Fruit fly (Drosophila melanogaster) Kc167 (cell line): Measurements from ENCODE around the gene Keap1.

Experiments
- Myc ChIP-seq: fragments of >200 bp; optimal IDR thresholded peaks from 2 replicates; lab custom pipeline; 2017; ENCODE audit warnings: missing external identifiers
- Sin3A ChIP-seq: fragments of >200 bp; optimal IDR thresholded peaks from 2 replicates; lab custom pipeline; 2018; ENCODE audit warnings: missing external identifiers
- h ChIP-seq: fragments of >200 bp; optimal IDR thresholded peaks from 3 replicates; lab custom pipeline; 2018; ENCODE audit warnings: missing external identifiers
- insv ChIP-seq: fragments of >200 bp; optimal IDR thresholded peaks from 3 replicates; lab custom pipeline; 2018; ENCODE audit warnings: missing external identifiers
- psq ChIP-seq: fragments of >200 bp; optimal IDR thresholded peaks from 2 replicates; lab custom pipeline; 2017; ENCODE audit warnings: missing external identifiers
- ttk ChIP-seq: sonication (Bioruptor generic); optimal IDR thresholded peaks from 2 replicates; lab custom pipeline; 2017; ENCODE audit warnings: missing external identifiers

dm6 chr3R:17063763-17064162 lies 16.0 kb downstream of the Keap1 start:
- TF ChIP-seq psq (lab: Kevin White, UChicago) (no peak), h (lab: Kevin White, UChicago) (no peak), Sin3A (lab: Kevin White, UChicago) (no peak), insv (lab: Kevin White, UChicago) (no peak), ttk (lab: Kevin White, UChicago) (no peak), Myc (lab: Kevin White, UChicago) (no peak)
